Worm (Caenorhabditis elegans) whole organism, L1 larva: Measurements from ENCODE around the gene srh-308.

Experiments used
- C34B4.2 ChIP-seq: sonication (generic microtip); optimal IDR thresholded peaks from 2 replicates; lab custom pipeline; 2017; ENCODE audit warnings: mild to moderate bottlenecking, missing genetic modification characterization, missing compliant biosample characterization
- F16B12.6 ChIP-seq: fragments of 150-350 bp; optimal IDR thresholded peaks from 2 replicates; lab custom pipeline; 2014; ENCODE audit warnings: missing biosample characterization, missing genetic modification characterization
- alr-1 ChIP-seq: fragments of 200-800 bp; sonication (Bioruptor generic); optimal IDR thresholded peaks from 2 replicates; lab custom pipeline; 2018; ENCODE audit warnings: borderline replicate concordance, mild to moderate bottlenecking, missing genetic modification characterization, missing compliant biosample characterization
- ceh-63 ChIP-seq: fragments of 200-800 bp; sonication (Bioruptor generic); optimal IDR thresholded peaks from 2 replicates; lab custom pipeline; 2018; ENCODE audit warnings: mild to moderate bottlenecking, missing genetic modification characterization, missing compliant biosample characterization
- ceh-8 ChIP-seq: fragments of 200-800 bp; sonication (Bioruptor generic); optimal IDR thresholded peaks from 2 replicates; lab custom pipeline; 2018; ENCODE audit warnings: mild to moderate bottlenecking, missing genetic modification characterization, moderate library complexity, missing compliant biosample characterization
- ceh-82 ChIP-seq, 3 experiments: fragments of 150-350 bp in 1 of 3; sonication (generic microtip) in 2 of 3; optimal IDR thresholded peaks; 2 replicates each; lab custom pipeline; 2014 to 2017; ENCODE audit warnings: missing biosample characterization in 3 of 3, missing genetic modification characterization in 3 of 3
- ceh-90 ChIP-seq: sonication (generic microtip); optimal IDR thresholded peaks from 2 replicates; lab custom pipeline; 2016; ENCODE audit warnings: missing genetic modification characterization, missing compliant biosample characterization
- dpl-1 ChIP-seq, 3 experiments: fragments of 150-350 bp in 2 of 3; sonication (generic microtip) in 1 of 3; optimal IDR thresholded peaks; 2 replicates each; lab custom pipeline; 2014 to 2017; ENCODE audit warnings: missing biosample characterization in 3 of 3, missing genetic modification characterization in 3 of 3, missing genetic modification reagents in 3 of 3
- dsc-1 ChIP-seq: sonication (generic microtip); optimal IDR thresholded peaks from 2 replicates; lab custom pipeline; 2016; ENCODE audit warnings: mild to moderate bottlenecking, missing genetic modification characterization, missing compliant biosample characterization
- efl-3 ChIP-seq: fragments of 200-800 bp; sonication (Bioruptor generic); optimal IDR thresholded peaks from 2 replicates; lab custom pipeline; 2018; ENCODE audit warnings: mild to moderate bottlenecking, missing genetic modification characterization, missing compliant biosample characterization
- egl-13 ChIP-seq: sonication (generic microtip); optimal IDR thresholded peaks from 2 replicates; lab custom pipeline; 2016; ENCODE audit warnings: missing genotype, missing genetic modification reagents, missing genetic modification characterization, missing compliant biosample characterization
- ets-5 ChIP-seq: fragments of 200-800 bp; sonication (Bioruptor generic); IDR thresholded peaks from 2 replicates; pipeline ENCODE4 v1.3.6; 2022; ENCODE audit warnings: missing genetic modification characterization, missing compliant biosample characterization
- fkh-10 ChIP-seq: sonication (generic microtip); optimal IDR thresholded peaks from 2 replicates; lab custom pipeline; 2017; ENCODE audit warnings: missing biosample characterization, missing genetic modification reagents, missing genetic modification characterization
- fkh-4 ChIP-seq: sonication (generic microtip); optimal IDR thresholded peaks from 2 replicates; lab custom pipeline; 2016; ENCODE audit warnings: missing compliant biosample characterization, missing genetic modification characterization, borderline replicate concordance
- fkh-8 ChIP-seq: sonication (generic microtip); optimal IDR thresholded peaks from 2 replicates; lab custom pipeline; 2016; ENCODE audit warnings: mild to moderate bottlenecking, missing genetic modification characterization, missing compliant biosample characterization
- fos-1 ChIP-seq: fragments of 150-350 bp; optimal IDR thresholded peaks from 2 replicates; lab custom pipeline; 2014; ENCODE audit warnings: missing biosample characterization, missing genetic modification characterization
- grh-1 ChIP-seq: fragments of 200-800 bp; sonication (Bioruptor generic); IDR thresholded peaks from 2 replicates; pipeline ENCODE4 v1.3.6; 2022; ENCODE audit warnings: missing genetic modification reagents, missing genetic modification characterization, missing compliant biosample characterization
- hlh-17 ChIP-seq: fragments of 200-800 bp; sonication (Bioruptor generic); optimal IDR thresholded peaks from 2 replicates; lab custom pipeline; 2018; ENCODE audit warnings: missing genetic modification characterization, mild to moderate bottlenecking, missing compliant biosample characterization, moderate library complexity, borderline replicate concordance
- hlh-4 ChIP-seq: sonication (generic microtip); optimal IDR thresholded peaks from 2 replicates; lab custom pipeline; 2016; ENCODE audit warnings: mild to moderate bottlenecking, missing genetic modification characterization, missing compliant biosample characterization
- irx-1 ChIP-seq: sonication (generic microtip); optimal IDR thresholded peaks from 2 replicates; lab custom pipeline; 2016; ENCODE audit warnings: missing genetic modification characterization, missing compliant biosample characterization
- isw-1 ChIP-seq: fragments of 200-800 bp; sonication (Bioruptor generic); IDR thresholded peaks from 2 replicates; pipeline ENCODE4 v1.3.6; 2022; ENCODE audit warnings: missing genetic modification characterization, missing compliant biosample characterization
- lin-13 ChIP-seq: fragments of 150-350 bp; optimal IDR thresholded peaks from 2 replicates; lab custom pipeline; 2014; ENCODE audit warnings: missing biosample characterization, missing genetic modification reagents, missing genetic modification characterization
- lin-14 ChIP-seq: fragments of 200-800 bp; sonication (Bioruptor generic); optimal IDR thresholded peaks from 2 replicates; lab custom pipeline; 2018; ENCODE audit warnings: mild to moderate bottlenecking, missing genetic modification characterization, moderate library complexity, missing compliant biosample characterization
- lin-35 ChIP-seq, 2 experiments: fragments of 150-350 bp; optimal IDR thresholded peaks; 2 replicates each; lab custom pipeline; 2014; ENCODE audit warnings: missing biosample characterization in 2 of 2, missing genetic modification characterization in 2 of 2, missing genetic modification reagents in 2 of 2
- mef-2 ChIP-seq: fragments of 150-350 bp; optimal IDR thresholded peaks from 2 replicates; lab custom pipeline; 2014; ENCODE audit warnings: missing biosample characterization, missing genetic modification characterization
- mep-1 ChIP-seq: fragments of 150-350 bp; optimal IDR thresholded peaks from 2 replicates; lab custom pipeline; 2014; ENCODE audit warnings: missing biosample characterization, missing genetic modification characterization
- nhr-11 ChIP-seq: fragments of 150-350 bp; optimal IDR thresholded peaks from 2 replicates; lab custom pipeline; 2014; ENCODE audit warnings: missing biosample characterization, missing genetic modification characterization
- nhr-19 ChIP-seq: fragments of 200-800 bp; sonication (Bioruptor generic); conservative IDR thresholded peaks from 2 replicates; pipeline ENCODE4 v1.3.6; 2022; ENCODE audit warnings: missing genetic modification characterization, missing compliant biosample characterization
- nhr-20 ChIP-seq: sonication (generic microtip); optimal IDR thresholded peaks from 2 replicates; lab custom pipeline; 2016; ENCODE audit warnings: mild to moderate bottlenecking, missing genetic modification characterization, missing compliant biosample characterization
- nhr-76 ChIP-seq: sonication (generic microtip); optimal IDR thresholded peaks from 2 replicates; lab custom pipeline; 2017; ENCODE audit warnings: missing biosample characterization, missing genetic modification characterization
- nhr-77 ChIP-seq: fragments of 150-350 bp; optimal IDR thresholded peaks from 2 replicates; lab custom pipeline; 2014; ENCODE audit warnings: missing biosample characterization, missing genetic modification characterization
- nhr-85 ChIP-seq: sonication (generic microtip); peaks from one replicate; lab custom pipeline; 2016; ENCODE audit warnings: missing genetic modification characterization, inconsistent platforms, missing compliant biosample characterization
- pax-3 ChIP-seq: fragments of 200-800 bp; sonication (Bioruptor generic); optimal IDR thresholded peaks from 2 replicates; lab custom pipeline; 2018; ENCODE audit warnings: mild to moderate bottlenecking, missing genetic modification characterization, moderate library complexity, missing compliant biosample characterization
- pqm-1 ChIP-seq: sonication (generic microtip); optimal IDR thresholded peaks from 3 replicates; lab custom pipeline; 2017; ENCODE audit warnings: missing biosample characterization, missing genetic modification characterization
- rnt-1 ChIP-seq: sonication (generic microtip); optimal IDR thresholded peaks from 2 replicates; lab custom pipeline; 2016; ENCODE audit warnings: mild to moderate bottlenecking, missing genetic modification characterization, moderate library complexity, missing compliant biosample characterization
- skn-1 ChIP-seq: fragments of 150-350 bp; optimal IDR thresholded peaks from 2 replicates; lab custom pipeline; 2014; ENCODE audit warnings: missing biosample characterization, missing genetic modification characterization
- snpc-4 ChIP-seq: fragments of 150-350 bp; optimal IDR thresholded peaks from 2 replicates; lab custom pipeline; 2014; ENCODE audit warnings: missing biosample characterization, missing genetic modification characterization
- snu-23 ChIP-seq: sonication (generic microtip); optimal IDR thresholded peaks from 2 replicates; lab custom pipeline; 2016; ENCODE audit warnings: missing genetic modification characterization, missing compliant biosample characterization
- swsn-7 ChIP-seq: sonication (generic microtip); optimal IDR thresholded peaks from 2 replicates; lab custom pipeline; 2016; ENCODE audit warnings: missing genetic modification characterization, missing compliant biosample characterization
- tbx-2 ChIP-seq: sonication (generic microtip); optimal IDR thresholded peaks from 2 replicates; lab custom pipeline; 2016; ENCODE audit warnings: missing genetic modification characterization, missing compliant biosample characterization
- tlp-1 ChIP-seq: fragments of 150-350 bp; optimal IDR thresholded peaks from 2 replicates; lab custom pipeline; 2014; ENCODE audit warnings: missing biosample characterization, missing genetic modification characterization
- unc-98 ChIP-seq: fragments of 200-800 bp; sonication (Bioruptor generic); IDR thresholded peaks from 2 replicates; pipeline ENCODE4 v1.3.6; 2022; ENCODE audit warnings: missing genetic modification characterization, missing compliant biosample characterization
- xbp-1 ChIP-seq: sonication (generic microtip); optimal IDR thresholded peaks from 2 replicates; lab custom pipeline; 2016; ENCODE audit warnings: missing genetic modification characterization, missing compliant biosample characterization
- ztf-11 ChIP-seq, 2 experiments: sonication (generic microtip); optimal IDR thresholded peaks; 2 replicates each; lab custom pipeline; 2016 to 2017; ENCODE audit warnings: missing genetic modification characterization in 2 of 2, missing biosample characterization in 1 of 2, missing compliant biosample characterization in 1 of 2

srh-308 gene

ce11 chrV:14017476-14017875 is at the start of gene srh-308:
TSS of gene srh-308 (minus strand) at chrV:14017576.
- TF ChIP-seq nhr-11 (tag; lab: Kevin White, UChicago) (no peak), unc-98 (GFP tag; lab: Robert Waterston, UW) (no peak), ceh-8 (GFP tag; lab: Kevin White, UChicago) (no peak), snpc-4 (tag; lab: Kevin White, UChicago) (no peak), nhr-76 (tag; lab: Kevin White, UChicago) (no peak), dsc-1 (tag; lab: Kevin White, UChicago) (no peak), fkh-8 (tag; lab: Kevin White, UChicago) (no peak)

ce11 chrV:14064422-14064821 is 47.0 kb upstream of the srh-308 start, which contains the start of gene D1086.21:
TSS of gene D1086.21 (plus strand) at chrV:14064722.
- TF ChIP-seq alr-1, result no peak
- no peak for TF ChIP-seq skn-1 (tag; lab: Kevin White, UChicago)
- TF ChIP-seq, all 84 proteins: peak for 0

ce11 chrV:14063980-14064379 is 46.6 kb upstream of the srh-308 start:
- TF ChIP-seq snu-23 (GFP tag; lab: Kevin White, UChicago) (no peak), snpc-4 (tag; lab: Kevin White, UChicago) (no peak), mef-2 (no peak), nhr-76 (tag; lab: Kevin White, UChicago) (no peak), tlp-1 (no peak)

- no peak for TF ChIP-seq ceh-82 (tag; optimal IDR thresholded peaks at IDR 0.05; lab: Kevin White, UChicago)
- no peak for TF ChIP-seq nhr-11 (tag; lab: Kevin White, UChicago)
- no peak for TF ChIP-seq grh-1 (GFP tag; lab: Robert Waterston, UW)
- TF ChIP-seq tlp-1, result no peak
- no peak for TF ChIP-seq hlh-4 (tag; lab: Kevin White, UChicago)
- no peak for TF ChIP-seq isw-1 (GFP tag; lab: Robert Waterston, UW)
- no peak for TF ChIP-seq pqm-1
- TF ChIP-seq mep-1, result no peak
- no peak for TF ChIP-seq ztf-11 (tag; optimal IDR thresholded peaks at IDR 0.05; lab: Kevin White, UChicago)
- no peak for TF ChIP-seq snpc-4 (tag; lab: Kevin White, UChicago)
- TF ChIP-seq dpl-1 (GFP tag; optimal IDR thresholded peaks at IDR 0.05; lab: Kevin White, UChicago), result no peak
- TF ChIP-seq nhr-76 (tag; lab: Kevin White, UChicago), result no peak
- no peak for TF ChIP-seq fkh-8 (tag; lab: Kevin White, UChicago)
- TF ChIP-seq fos-1 (tag; lab: Kevin White, UChicago), result no peak
- no peak for TF ChIP-seq fkh-4 (tag; lab: Kevin White, UChicago)
- TF ChIP-seq F16B12.6, result no peak
- no peak for TF ChIP-seq egl-13 (tag; lab: Kevin White, UChicago)
These were observed 40.2 kb upstream of the srh-308 start, which contains the start of gene F58D12.3 for ce11 chrV:14057540-14057939. TSS of gene F58D12.3 (plus strand) at chrV:14057840.

ce11 chrV:14055097-14055496 is 37.7 kb upstream of the srh-308 start:
- peak; percentile 97 for TF ChIP-seq ceh-63 (GFP tag; lab: Kevin White, UChicago)
- TF ChIP-seq mep-1, result peak; percentile 83
- peak; percentile 82 for TF ChIP-seq nhr-77 (tag; lab: Kevin White, UChicago)
- TF ChIP-seq ets-5, result peak; percentile 67; the same call in 1 of the 2 replicates
- TF ChIP-seq hlh-17 (GFP tag; lab: Kevin White, UChicago), result peak; percentile 94
- TF ChIP-seq nhr-76 (tag; lab: Kevin White, UChicago), result peak; percentile 1
- peak; percentile 96 for TF ChIP-seq xbp-1 (tag; lab: Kevin White, UChicago)
- TF ChIP-seq lin-13 (GFP tag; lab: Kevin White, UChicago), result peak; percentile 92
- peak; percentile 100 for TF ChIP-seq nhr-19
- TF ChIP-seq irx-1 (tag; lab: Kevin White, UChicago), result peak; percentile 99
- peak; percentile 100 for TF ChIP-seq pax-3 (tag; lab: Kevin White, UChicago)
- peak; percentile 100 for TF ChIP-seq nhr-85
- peak; percentile 99 for TF ChIP-seq tbx-2 (tag; lab: Kevin White, UChicago)
- TF ChIP-seq lin-35 (GFP tag; optimal IDR thresholded peaks at IDR 0.05; lab: Kevin White, UChicago), result peak; percentile 83 to 89
- TF ChIP-seq nhr-11 (tag; lab: Kevin White, UChicago), result peak; percentile 80
- TF ChIP-seq isw-1 (GFP tag; lab: Robert Waterston, UW), result peak; percentile 99
- TF ChIP-seq efl-3 (GFP tag; lab: Kevin White, UChicago), result peak; percentile 94
- TF ChIP-seq swsn-7 (tag; lab: Kevin White, UChicago), result peak; percentile 98
- peak; percentile 92 for TF ChIP-seq C34B4.2
- TF ChIP-seq nhr-20 (tag; lab: Kevin White, UChicago), result peak; percentile 99
- TF ChIP-seq snu-23 (GFP tag; lab: Kevin White, UChicago), result peak; percentile 98
- TF ChIP-seq rnt-1, result peak; percentile 100
- TF ChIP-seq fkh-10, result peak; percentile 29
- TF ChIP-seq lin-14 (GFP tag; lab: Kevin White, UChicago), result peak; percentile 98
- peak; percentile 99 for TF ChIP-seq ceh-90 (tag; lab: Kevin White, UChicago)
